Worm (Caenorhabditis elegans) whole organism, early embryonic: ENCODE data around the gene nhr-4.
"Not testable (repeated sequence)": the region's sequence is repeated elsewhere in the genome, so short reads cannot be mapped to it uniquely, and the experiment has no call there.

Experiments used
- B0310.2 ChIP-seq: sonication (generic microtip); optimal IDR thresholded peaks from 2 replicates; lab custom pipeline; 2016; ENCODE audit warnings: mild to moderate bottlenecking, missing genetic modification characterization, missing compliant biosample characterization
- F13C5.2 ChIP-seq: sonication (generic microtip); optimal IDR thresholded peaks from 2 replicates; lab custom pipeline; 2017; ENCODE audit warnings: mild to moderate bottlenecking, missing genetic modification characterization, inconsistent platforms, missing compliant biosample characterization
- aly-1 ChIP-seq: sonication (generic microtip); optimal IDR thresholded peaks from 2 replicates; lab custom pipeline; 2016; ENCODE audit warnings: missing genetic modification characterization, missing compliant biosample characterization
- ama-1 ChIP-seq: fragments of 150-350 bp; optimal IDR thresholded peaks from 2 replicates; lab custom pipeline; 2014
- ceh-13 ChIP-seq: fragments of 200-800 bp; sonication (Bioruptor generic); optimal IDR thresholded peaks from 2 replicates; lab custom pipeline; 2018; ENCODE audit warnings: mild to moderate bottlenecking, missing genetic modification characterization, missing compliant biosample characterization
- ceh-36 ChIP-seq: sonication (generic microtip); optimal IDR thresholded peaks from 2 replicates; lab custom pipeline; 2016; ENCODE audit warnings: missing genetic modification characterization, inconsistent platforms, missing compliant biosample characterization
- ets-7 ChIP-seq: sonication (generic microtip); optimal IDR thresholded peaks from 2 replicates; lab custom pipeline; 2016; ENCODE audit warnings: missing genotype, missing genetic modification characterization, missing compliant biosample characterization
- flt-1 ChIP-seq: fragments of 200-800 bp; sonication (Bioruptor generic); IDR thresholded peaks from 2 replicates; pipeline ENCODE4 v1.3.6; 2022; ENCODE audit warnings: missing genetic modification characterization, missing compliant biosample characterization
- hmbx-1 ChIP-seq: sonication (generic microtip); optimal IDR thresholded peaks from 2 replicates; lab custom pipeline; 2016; ENCODE audit warnings: mild to moderate bottlenecking, missing genetic modification characterization, missing compliant biosample characterization
- hmg-4 ChIP-seq: fragments of 200-800 bp; sonication (Bioruptor generic); optimal IDR thresholded peaks from 2 replicates; lab custom pipeline; 2018; ENCODE audit warnings: mild to moderate bottlenecking, missing genetic modification characterization, missing compliant biosample characterization
- hnd-1 ChIP-seq: sonication (generic microtip); optimal IDR thresholded peaks from 2 replicates; lab custom pipeline; 2016; ENCODE audit warnings: missing genetic modification characterization, missing compliant biosample characterization
- pes-1 ChIP-seq: fragments of 200-800 bp; sonication (Bioruptor generic); IDR thresholded peaks from 2 replicates; pipeline ENCODE4 v1.3.6; 2022; ENCODE audit warnings: missing genetic modification reagents, missing genetic modification characterization, missing compliant biosample characterization
- scrt-1 ChIP-seq: fragments of 200-800 bp; sonication (Bioruptor generic); IDR thresholded peaks from 2 replicates; pipeline ENCODE4 v1.3.6; 2022; ENCODE audit warnings: missing genetic modification characterization, missing compliant biosample characterization
- sea-1 ChIP-seq: fragments of 200-800 bp; sonication (Bioruptor generic); conservative IDR thresholded peaks from 2 replicates; pipeline ENCODE4 v1.3.6; 2022; ENCODE audit warnings: missing genetic modification characterization, missing compliant biosample characterization
- tbx-11 ChIP-seq: fragments of 200-800 bp; sonication (Bioruptor generic); IDR thresholded peaks from 2 replicates; pipeline ENCODE4 v1.3.6; 2022; ENCODE audit warnings: missing genetic modification characterization, missing compliant biosample characterization
- tbx-37 ChIP-seq: fragments of 200-800 bp; sonication (Bioruptor generic); conservative IDR thresholded peaks from 2 replicates; pipeline ENCODE4 v1.3.6; 2022; ENCODE audit warnings: missing genetic modification reagents, missing genetic modification characterization, missing compliant biosample characterization
- tra-4 ChIP-seq: sonication (generic microtip); optimal IDR thresholded peaks from 2 replicates; lab custom pipeline; 2017; ENCODE audit warnings: missing genetic modification characterization, missing compliant biosample characterization

Gene nhr-4

DNA sequence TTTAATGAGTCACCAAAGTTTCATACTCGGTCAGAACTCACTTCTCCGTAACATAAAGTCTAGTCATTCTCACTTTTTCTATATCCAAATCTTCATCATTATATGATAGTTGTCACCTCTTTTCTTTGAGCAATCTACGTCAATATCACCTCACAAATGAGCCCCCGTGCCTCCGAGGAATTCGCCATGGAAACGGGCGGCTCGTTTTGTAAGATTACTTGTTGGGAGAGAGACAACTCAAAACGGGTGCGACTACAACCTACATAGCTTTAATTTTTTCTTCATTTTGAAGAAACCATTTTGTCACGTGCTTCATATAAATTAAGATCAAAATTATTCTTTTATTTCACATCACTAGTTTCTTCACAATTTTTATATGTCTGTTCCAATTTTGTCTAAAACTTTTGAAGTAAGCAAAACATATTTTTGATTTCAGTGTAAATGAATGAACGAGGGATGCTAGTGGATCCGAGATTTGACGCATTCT, at the start of gene nhr-4:
TSS of gene nhr-4 (plus strand) at position 437 of the 487 bp plus-strand sequence.
- TF ChIP-seq hmbx-1 (no peak), tbx-11 (GFP tag; lab: Robert Waterston, UW) (no peak), scrt-1 (GFP tag; lab: Robert Waterston, UW) (no peak), ceh-36 (tag; lab: Kevin White, UChicago) (no peak), ceh-13 (GFP tag; lab: Kevin White, UChicago) (no peak), F13C5.2 (no peak), aly-1 (no peak), hnd-1 (tag; lab: Kevin White, UChicago) (no peak), tra-4 (tag; lab: Kevin White, UChicago) (no peak), B0310.2 (tag; lab: Kevin White, UChicago) (no peak), flt-1 (GFP tag; lab: Robert Waterston, UW) (no peak), hmg-4 (no peak), ets-7 (no peak), sea-1 (no peak), ama-1 (lab: Kevin White, UChicago) (no peak)

DNA sequence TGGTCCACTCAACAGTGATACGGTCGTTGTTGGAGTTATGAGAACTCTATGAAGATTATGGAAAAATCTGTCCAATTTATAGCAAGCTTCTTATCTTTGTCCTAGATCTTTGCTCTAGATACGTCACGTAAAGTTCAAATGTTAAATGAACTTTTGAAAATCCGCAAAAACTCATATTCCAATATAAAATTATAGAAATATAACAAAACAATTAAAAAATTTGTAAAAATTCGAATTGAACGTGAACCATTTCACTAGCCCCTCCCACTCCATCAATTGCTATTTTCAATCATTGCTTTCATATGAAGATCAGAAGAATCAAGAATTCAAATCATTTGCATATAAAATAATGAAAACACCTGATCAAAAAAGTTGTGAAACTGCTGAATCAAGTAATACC, 46.5 kb upstream of the nhr-4 start, which contains the start of gene kin-21:
TSS of gene kin-21 (plus strand) at position 301 of the 400 bp plus-strand sequence.
- TF ChIP-seq ama-1 (lab: Kevin White, UChicago): no peak
- no peak for TF ChIP-seq F13C5.2
- no peak for TF ChIP-seq hmbx-1
- no peak for TF ChIP-seq hnd-1 (tag; lab: Kevin White, UChicago)
- TF ChIP-seq pes-1 (GFP tag; lab: Robert Waterston, UW): no peak
- TF ChIP-seq B0310.2 (tag; lab: Kevin White, UChicago): no peak
- TF ChIP-seq tra-4 (tag; lab: Kevin White, UChicago): no peak
- no peak for TF ChIP-seq ets-7
- no peak for TF ChIP-seq sea-1
- no peak for TF ChIP-seq scrt-1 (GFP tag; lab: Robert Waterston, UW)
- TF ChIP-seq aly-1: no peak
- TF ChIP-seq tbx-11 (GFP tag; lab: Robert Waterston, UW): no peak
- no peak for TF ChIP-seq ceh-36 (tag; lab: Kevin White, UChicago)
- TF ChIP-seq hmg-4: no peak
- no peak for TF ChIP-seq ceh-13 (GFP tag; lab: Kevin White, UChicago)
- TF ChIP-seq tbx-37 (GFP tag; lab: Robert Waterston, UW): no peak
- TF ChIP-seq flt-1 (GFP tag; lab: Robert Waterston, UW): no peak

DNA sequence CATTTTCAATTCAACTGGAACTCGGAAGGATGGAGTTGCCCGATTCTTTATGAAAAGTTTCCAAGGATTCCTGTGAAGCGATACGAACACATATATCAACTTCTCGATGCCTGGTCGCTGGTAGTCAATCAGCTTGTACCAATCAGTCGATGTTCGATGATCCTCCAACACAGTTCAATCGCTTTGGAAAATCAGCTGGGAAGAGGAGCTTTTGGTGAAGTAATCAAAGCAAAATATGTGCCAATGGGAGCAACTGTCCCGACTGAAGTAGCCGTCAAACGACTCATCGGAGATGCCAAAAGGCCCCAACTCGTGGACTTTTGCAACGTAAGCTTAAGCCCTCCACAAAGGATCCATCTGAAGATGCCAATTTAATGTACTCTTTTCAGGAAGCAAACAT, 45.8 kb upstream of the nhr-4 start:
- TF ChIP-seq tra-4 (tag; lab: Kevin White, UChicago) (no peak), tbx-11 (GFP tag; lab: Robert Waterston, UW) (no peak), aly-1 (no peak), B0310.2 (tag; lab: Kevin White, UChicago) (no peak), ama-1 (lab: Kevin White, UChicago) (no peak), hnd-1 (tag; lab: Kevin White, UChicago) (no peak), hmg-4 (no peak), flt-1 (GFP tag; lab: Robert Waterston, UW) (no peak), ets-7 (no peak), F13C5.2 (no peak), scrt-1 (GFP tag; lab: Robert Waterston, UW) (no peak), sea-1 (no peak), hmbx-1 (no peak), ceh-36 (tag; lab: Kevin White, UChicago) (no peak)

DNA sequence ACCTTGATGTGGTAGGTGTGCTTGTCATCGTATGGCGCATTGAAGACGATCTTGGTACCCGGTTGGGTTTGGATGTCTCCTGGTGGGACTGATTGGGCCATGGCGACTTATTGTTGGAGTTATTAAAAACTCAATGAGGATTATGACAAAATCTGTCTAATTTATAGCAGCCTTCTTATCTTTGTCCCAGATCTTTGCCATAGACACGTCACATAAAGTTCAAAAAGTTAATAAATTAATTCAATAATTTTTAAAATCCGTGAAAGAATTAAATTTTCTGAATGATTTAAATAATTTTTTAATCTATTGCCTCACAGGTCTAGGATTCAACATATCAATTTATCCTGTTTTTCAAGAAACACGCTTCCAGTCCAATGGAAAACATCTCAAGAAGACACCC, 42.8 kb upstream of the nhr-4 start, which contains the start of gene msp-81:
TSS of gene msp-81 (minus strand) at position 101 of the 400 bp plus-strand sequence.
- no peak for TF ChIP-seq aly-1
- no peak for TF ChIP-seq ceh-36 (tag; lab: Kevin White, UChicago)

DNA sequence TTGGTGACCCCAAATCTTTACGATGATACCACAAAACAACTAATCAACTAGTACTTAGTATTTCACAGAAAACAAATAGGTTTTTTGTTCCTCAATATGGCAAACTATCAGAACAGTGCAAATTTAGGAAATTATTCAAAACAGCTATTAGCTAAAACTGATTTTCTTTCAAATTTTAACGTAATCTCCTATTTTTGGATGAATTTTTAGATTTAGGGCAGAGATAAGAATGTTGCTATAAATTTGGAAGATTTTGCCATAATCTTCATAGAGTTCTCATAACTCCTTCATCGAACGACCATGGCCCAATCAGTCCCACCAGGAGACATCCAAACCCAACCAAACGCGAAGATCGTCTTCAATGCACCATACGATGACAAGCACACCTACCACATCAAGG, 41.8 kb upstream of the nhr-4 start, which contains the start of gene msp-10:
TSS of gene msp-10 (plus strand) at position 301 of the 400 bp plus-strand sequence.
- TF ChIP-seq tbx-37, tbx-11, pes-1 (GFP tag; lab: Robert Waterston, UW): not testable (repeated sequence)

DNA sequence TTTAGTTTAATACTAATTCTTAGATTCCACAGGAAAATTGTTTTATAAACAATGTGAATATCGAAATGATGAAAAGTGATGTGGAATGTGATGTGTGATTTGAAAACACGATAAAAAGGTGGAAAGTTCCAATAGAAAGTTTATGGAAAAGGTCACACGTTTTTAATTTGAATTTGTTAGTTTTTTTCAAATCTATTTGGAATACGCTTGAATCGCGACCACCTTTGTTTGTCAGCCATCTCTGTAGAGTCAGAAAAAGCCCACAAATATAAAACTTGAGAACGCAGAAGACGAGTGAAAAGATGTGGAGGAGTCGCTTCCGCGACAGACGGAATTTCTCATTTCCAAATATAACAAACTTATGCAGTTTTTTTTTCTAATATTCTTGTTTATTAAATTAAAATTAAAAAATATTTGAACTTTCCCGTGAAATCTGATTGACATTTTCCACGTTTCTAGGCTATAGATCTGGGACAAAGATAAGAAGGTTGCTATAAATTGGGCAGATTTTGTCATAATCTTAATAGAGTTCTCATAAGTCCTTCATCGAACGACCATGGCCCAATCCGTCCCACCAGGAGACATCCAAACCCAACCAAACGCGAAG, 38.0 kb upstream of the nhr-4 start, which contains the start of the genes kin-24 and msp-56:
TSS of gene kin-24 (minus strand) at position 101 of the 607 bp plus-strand sequence.
TSS of gene msp-56 (plus strand) at position 557 of the 607 bp plus-strand sequence.
- TF ChIP-seq sea-1 (no peak), hnd-1 (tag; lab: Kevin White, UChicago) (no peak), aly-1 (no peak), pes-1 (GFP tag; lab: Robert Waterston, UW) (no peak), ama-1 (lab: Kevin White, UChicago) (no peak), hmg-4 (no peak), hmbx-1 (no peak), ceh-13 (GFP tag; lab: Kevin White, UChicago) (no peak), B0310.2 (tag; lab: Kevin White, UChicago) (no peak), F13C5.2 (no peak), tbx-11 (GFP tag; lab: Robert Waterston, UW) (no peak), scrt-1 (GFP tag; lab: Robert Waterston, UW) (no peak), tbx-37 (GFP tag; lab: Robert Waterston, UW) (no peak), ets-7 (no peak), flt-1 (GFP tag; lab: Robert Waterston, UW) (no peak), ceh-36 (tag; lab: Kevin White, UChicago) (no peak)

DNA sequence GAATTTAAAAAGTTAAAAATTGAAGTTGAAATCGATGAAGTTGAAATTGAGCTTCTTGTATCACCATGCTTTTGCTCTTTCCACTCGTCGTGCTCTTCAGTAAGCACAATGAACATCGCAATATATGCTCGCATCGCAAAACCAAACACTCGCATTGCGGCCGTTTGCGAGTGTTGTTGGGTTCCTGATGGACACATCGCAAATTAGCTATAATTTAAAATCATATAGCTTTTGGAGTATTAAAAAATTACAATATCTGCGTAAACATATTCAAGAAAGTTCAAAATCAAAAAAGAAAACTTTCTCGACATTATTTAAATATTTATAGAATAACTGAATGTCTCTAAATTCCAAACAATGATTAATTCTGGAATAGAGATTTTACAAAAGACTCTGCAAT, 37.1 kb upstream of the nhr-4 start, which contains the start of gene K07F5.17:
TSS of gene K07F5.17 (plus strand) at position 301 of the 400 bp plus-strand sequence.
- TF ChIP-seq tbx-37 (GFP tag; lab: Robert Waterston, UW) (no peak), ama-1 (lab: Kevin White, UChicago) (no peak), tra-4 (tag; lab: Kevin White, UChicago) (no peak), F13C5.2 (no peak), flt-1 (GFP tag; lab: Robert Waterston, UW) (no peak)
